Fruit fly (Drosophila melanogaster): ENCODE results near the gene nol.

nol gene

DNA sequence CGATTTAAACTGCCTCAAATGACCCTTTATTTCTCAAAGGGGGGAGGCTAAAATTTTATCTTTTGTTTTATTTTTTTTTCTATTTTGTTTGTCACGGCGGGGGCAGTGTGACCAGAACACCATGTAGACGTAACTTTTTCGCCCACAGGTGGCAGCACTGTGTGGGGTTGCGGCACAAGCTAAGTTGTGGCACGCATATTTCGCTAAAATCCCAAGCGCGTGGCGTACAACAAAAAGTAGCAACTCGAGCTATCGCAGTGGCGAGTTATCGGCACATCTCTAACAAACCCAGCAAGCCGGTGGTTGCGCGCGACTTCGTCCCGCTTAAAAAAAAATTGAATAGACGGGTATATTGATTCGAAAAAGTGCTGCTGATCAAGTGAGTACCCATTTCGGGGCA, 7.5 kb upstream of the nol start, which contains the start of the genes Ufd1 and NaPi-III (continued):
- TF ChIP-seq fd85E (GFP tag; optimal IDR thresholded peaks at IDR 0.05) (no peak), dsx (GFP tag; optimal IDR thresholded peaks at IDR 0.05; ENCODE audit: poor library complexity, severe bottlenecking) (peak; percentile 58), CG1621 (tag; optimal IDR thresholded peaks at IDR 0.05) (peak; percentile 65), CG11294 (GFP tag; IDR thresholded peaks at IDR 0.05) (no peak), eg (GFP tag; IDR thresholded peaks at IDR 0.05) (peak; percentile 70; the same call in 1 of the 3 replicates), vri (GFP tag; optimal IDR thresholded peaks at IDR 0.05) (no peak), CG7368 (GFP tag; optimal IDR thresholded peaks at IDR 0.05) (no peak), Hr4 (GFP tag; optimal IDR thresholded peaks at IDR 0.05) (no peak), CG11762 (GFP tag; optimal IDR thresholded peaks at IDR 0.05; ENCODE audit: insufficient read depth) (no peak), CG3919 (GFP tag; optimal IDR thresholded peaks at IDR 0.05) (no peak), CG6808 (GFP tag; optimal IDR thresholded peaks at IDR 0.05) (peak; percentile 3), CG6163 (GFP tag; IDR thresholded peaks at IDR 0.05) (peak; percentile 64; the same call in 2 of the 3 replicates), CG32006 (GFP tag; optimal IDR thresholded peaks at IDR 0.05) (peak; percentile 27), CG10669 (GFP tag; optimal IDR thresholded peaks at IDR 0.05) (no peak), CG31627 (GFP tag; optimal IDR thresholded peaks at IDR 0.05) (peak; percentile 36), fd59A (GFP tag; optimal IDR thresholded peaks at IDR 0.05) (no peak), fkh (GFP tag; optimal IDR thresholded peaks at IDR 0.05) (peak; percentile 18), Eip78C (GFP tag) (peak; percentile 30), svp (GFP tag) (peak; percentile 57), esn (GFP tag; optimal IDR thresholded peaks at IDR 0.05) (no peak), Hr38 (GFP tag; optimal IDR thresholded peaks at IDR 0.05) (no peak), Lpt (GFP tag; optimal IDR thresholded peaks at IDR 0.05) (no peak), Eip75B (GFP tag; optimal IDR thresholded peaks at IDR 0.05) (peak; percentile 7), lz (GFP tag; optimal IDR thresholded peaks at IDR 0.05) (peak; percentile 8), Smox (GFP tag; optimal IDR thresholded peaks at IDR 0.05) (no peak), topi (GFP tag; optimal IDR thresholded peaks at IDR 0.05) (no peak), ss (GFP tag; optimal IDR thresholded peaks at IDR 0.05) (peak in 1 of 2 experiments; percentile 23)

DNA sequence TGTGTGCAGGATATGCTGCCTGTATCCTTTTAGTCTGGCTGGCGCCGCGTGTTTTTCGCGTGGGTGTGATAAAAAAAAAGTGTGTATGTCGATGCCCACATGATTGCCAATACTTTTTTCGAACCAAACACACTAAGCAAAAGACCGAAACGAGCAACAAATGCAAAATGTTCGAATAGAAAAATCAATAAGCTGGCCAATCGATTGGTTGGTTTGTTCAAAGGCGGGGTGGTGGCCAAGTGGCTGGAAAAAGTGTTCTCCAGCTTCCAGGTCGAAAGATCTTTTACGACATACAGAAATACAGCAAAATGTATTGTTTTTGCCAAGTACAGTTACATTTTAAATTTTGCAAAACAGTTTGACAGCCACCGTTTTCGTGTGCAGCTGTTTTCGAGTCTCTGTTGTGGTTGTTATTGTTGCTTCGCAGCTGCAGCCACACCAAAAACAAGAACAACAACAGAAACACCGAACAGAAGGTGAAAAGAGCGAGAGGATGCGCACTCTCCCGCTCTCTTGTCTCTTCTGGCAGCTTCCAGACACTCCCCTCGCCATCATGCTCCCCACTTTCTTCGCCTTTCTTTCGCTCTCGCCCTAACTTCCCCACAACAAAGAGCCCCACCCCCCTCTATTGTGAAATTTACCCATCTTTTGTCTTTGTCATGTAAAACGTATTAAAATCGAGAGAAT, 6.9 kb upstream of the nol start:
- TF ChIP-seq Ets96B (tag; optimal IDR thresholded peaks at IDR 0.05): no peak
- peak; percentile 16 for TF ChIP-seq CG6854 (GFP tag; optimal IDR thresholded peaks at IDR 0.05)
- peak; percentile 39; the same call in 1 of the 3 replicates for TF ChIP-seq CG6163 (GFP tag; IDR thresholded peaks at IDR 0.05)
- peak; percentile 16 to 20 for TF ChIP-seq ss (GFP tag; optimal IDR thresholded peaks at IDR 0.05)
- peak; percentile 84 for TF ChIP-seq svp (GFP tag)
- TF ChIP-seq Sox14 (GFP tag; optimal IDR thresholded peaks at IDR 0.05): peak; percentile 88
- no peak for TF ChIP-seq fkh (GFP tag; optimal IDR thresholded peaks at IDR 0.05)
- TF ChIP-seq Ets21C (GFP tag; optimal IDR thresholded peaks at IDR 0.05): no peak
- 0 out of 2 replicates have a peak, but pooled peaks have one; percentile 8 for TF ChIP-seq CG15336 (GFP tag; IDR thresholded peaks at IDR 0.05)

DNA sequence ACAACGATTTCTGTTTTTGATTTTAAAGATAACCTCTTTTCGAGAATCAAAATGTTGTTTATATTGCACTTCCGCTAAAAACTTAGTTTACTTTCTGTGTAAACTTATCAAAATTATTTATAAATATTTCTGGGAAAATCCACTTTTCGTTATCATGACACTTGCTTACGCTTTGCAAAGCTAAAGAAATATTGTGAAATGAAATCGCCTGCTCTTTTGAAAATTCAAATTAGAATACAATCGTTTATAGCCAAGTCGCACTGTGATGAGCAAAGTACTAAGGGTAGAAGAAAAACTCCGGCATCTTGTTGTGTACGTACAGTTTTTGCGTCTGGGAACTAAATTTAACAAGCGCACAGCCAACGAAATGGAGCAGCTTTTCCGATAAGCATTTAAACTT, 6.2 kb upstream of the nol start:
- peak; percentile 15 for TF ChIP-seq Met (GFP tag; optimal IDR thresholded peaks at IDR 0.05)
- peak; percentile 43 for TF ChIP-seq Hr4 (GFP tag; optimal IDR thresholded peaks at IDR 0.05)
- no peak for TF ChIP-seq CG31627 (GFP tag; optimal IDR thresholded peaks at IDR 0.05)
- TF ChIP-seq Eip78C (GFP tag): peak; percentile 77

DNA sequence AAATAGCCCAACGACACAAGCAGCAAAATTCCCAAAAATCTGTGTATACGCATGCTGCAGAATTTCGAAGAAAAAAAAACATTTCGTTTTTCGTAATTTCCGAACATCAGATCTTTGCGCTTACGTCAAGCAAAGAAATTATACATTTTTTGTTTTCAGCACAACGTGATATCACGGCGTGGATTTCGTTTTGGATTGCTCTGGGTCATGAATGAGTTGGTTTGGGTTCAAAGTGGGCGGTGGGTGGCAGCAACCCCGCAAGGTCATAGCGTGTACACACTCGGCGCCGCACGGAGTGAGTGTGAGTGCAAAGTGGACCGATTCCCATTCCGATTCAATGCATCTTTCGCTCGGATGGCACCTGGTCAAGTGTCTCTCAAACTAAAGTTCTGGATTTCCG, 5.8 kb upstream of the nol start:
- TF ChIP-seq CG11902 (GFP tag; optimal IDR thresholded peaks at IDR 0.05) (no peak), svp (GFP tag) (peak; percentile 88), eg (GFP tag; IDR thresholded peaks at IDR 0.05) (no peak)

Measured in whole organism, prepupa.